Worm (Caenorhabditis elegans): Measurements from ENCODE around the gene nhr-133.

The nhr-133 gene

ce11 chrV:2216927-2217326 is 5.0 kb upstream of the nhr-133 start:
- TF ChIP-seq ceh-9 (tag; optimal IDR thresholded peaks at IDR 0.05), result no peak
- TF ChIP-seq ceh-45 (GFP tag; IDR thresholded peaks at IDR 0.05), result no peak
- no peak for TF ChIP-seq pros-1 (tag; optimal IDR thresholded peaks at IDR 0.05)
- TF ChIP-seq ceh-2 (tag; optimal IDR thresholded peaks at IDR 0.05), result no peak
- TF ChIP-seq nhr-11 (tag; optimal IDR thresholded peaks at IDR 0.05), result no peak
- TF ChIP-seq ttx-3 (tag; optimal IDR thresholded peaks at IDR 0.05), result no peak
- no peak for TF ChIP-seq nfya-1 (tag; optimal IDR thresholded peaks at IDR 0.05)
- TF ChIP-seq tbx-7 (tag; optimal IDR thresholded peaks at IDR 0.05), result no peak
- TF ChIP-seq hlh-8 (tag; optimal IDR thresholded peaks at IDR 0.05), result no peak
- TF ChIP-seq ahr-1 (tag; optimal IDR thresholded peaks at IDR 0.05), result no peak
- no peak for TF ChIP-seq pha-4 (tag; optimal IDR thresholded peaks at IDR 0.05)
- no peak for TF ChIP-seq ceh-24 (tag; optimal IDR thresholded peaks at IDR 0.05)
- TF ChIP-seq pax-1 (tag; optimal IDR thresholded peaks at IDR 0.05), result no peak

DNA sequence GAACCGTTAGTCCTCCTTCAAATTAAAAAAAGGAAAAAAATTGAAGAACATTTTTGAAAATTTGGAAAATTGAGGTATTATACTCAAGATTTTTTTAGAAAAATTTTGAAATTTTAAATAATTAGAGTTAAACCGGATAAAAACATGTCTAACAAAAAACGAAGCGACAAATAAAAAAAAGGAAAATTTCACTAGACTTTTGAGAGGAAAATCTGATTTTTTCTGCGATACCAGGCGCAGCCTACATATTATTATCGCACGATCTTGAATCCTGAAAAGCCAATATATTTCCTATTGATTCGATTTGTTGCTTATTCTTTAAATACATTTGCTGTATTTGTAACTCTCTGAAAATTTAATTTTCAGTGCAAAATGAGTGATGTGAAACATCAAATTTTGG is 3.4 kb upstream of the nhr-133 start, which contains the start of gene nstp-8:
Gene nstp-8 (plus strand): TSS at position 301 of the 400 bp plus-strand sequence.
- TF ChIP-seq pha-2 (tag; optimal IDR thresholded peaks at IDR 0.05) (no peak), ttx-3 (tag; optimal IDR thresholded peaks at IDR 0.05) (no peak), ahr-1 (tag; optimal IDR thresholded peaks at IDR 0.05) (no peak), zip-5 (tag; optimal IDR thresholded peaks at IDR 0.05) (no peak), ref-2 (tag; optimal IDR thresholded peaks at IDR 0.05) (no peak), nhr-232 (tag; optimal IDR thresholded peaks at IDR 0.05) (no peak), nfya-1 (tag; optimal IDR thresholded peaks at IDR 0.05) (no peak), lin-11 (tag; optimal IDR thresholded peaks at IDR 0.05) (no peak)

- TF ChIP-seq gmeb-2 (tag; optimal IDR thresholded peaks at IDR 0.05), result no peak
These were observed 2.6 kb upstream of the nhr-133 start, which contains the start of gene nhr-184 for ce11 chrV:2214428-2215038. TSS of gene nhr-184 (minus strand) at chrV:2214478.

DNA sequence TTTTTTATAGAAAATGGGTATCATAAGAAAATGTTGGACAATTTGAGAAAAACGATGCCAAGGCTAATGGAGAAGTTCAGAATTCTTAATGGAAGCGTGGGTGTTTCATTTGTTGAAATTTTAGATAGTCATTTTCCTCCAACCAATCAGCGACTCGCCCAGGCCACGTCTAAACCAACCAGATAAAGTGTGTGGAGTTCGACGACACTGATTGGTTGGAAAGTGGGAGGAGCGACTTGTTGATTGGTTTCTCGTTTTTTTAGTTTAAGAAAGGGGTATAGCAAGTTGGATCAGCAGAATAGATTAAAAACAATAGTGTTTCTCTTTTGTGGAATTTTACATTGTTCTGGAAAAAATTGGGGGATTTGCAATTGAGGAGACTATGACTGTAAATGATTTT is 4.4 kb downstream of the nhr-133 start:
- TF ChIP-seq ceh-22 (tag; optimal IDR thresholded peaks at IDR 0.05) (no peak), nfya-1 (tag; optimal IDR thresholded peaks at IDR 0.05) (peak; percentile 92), ceh-6 (GFP tag; optimal IDR thresholded peaks at IDR 0.05) (no peak), dmd-4 (tag; optimal IDR thresholded peaks at IDR 0.05; ENCODE audit: borderline replicate concordance) (no peak)

DNA sequence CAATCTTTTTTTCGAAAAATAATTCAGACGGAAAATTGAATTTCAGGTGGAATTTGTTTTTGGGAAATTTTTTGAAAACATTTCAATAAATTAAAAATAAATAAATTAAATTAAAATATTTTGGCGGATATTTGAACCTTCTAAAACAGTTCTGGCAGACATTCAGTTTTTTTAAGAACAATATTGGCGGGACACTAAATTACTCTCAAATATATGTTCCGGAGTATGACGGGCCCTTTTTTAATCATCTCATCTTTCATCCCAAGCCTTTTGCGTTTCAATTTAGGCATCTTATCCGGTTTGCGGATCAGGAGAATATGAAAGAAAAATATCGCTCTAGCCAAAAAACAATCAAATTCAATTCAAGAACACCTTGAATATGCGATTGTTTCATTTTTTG is 5.1 kb downstream of the nhr-133 start, which contains the start of gene svh-11:
Gene svh-11 (plus strand): TSS at position 301 of the 400 bp plus-strand sequence.
- no peak for TF ChIP-seq Y22D7AL.16 (tag; optimal IDR thresholded peaks at IDR 0.05)
- no peak for TF ChIP-seq dmd-4 (tag; optimal IDR thresholded peaks at IDR 0.05; ENCODE audit: borderline replicate concordance)
- TF ChIP-seq unc-3 (GFP tag; conservative IDR thresholded peaks at IDR 0.05), result no peak
- TF ChIP-seq unc-3 (tag; optimal IDR thresholded peaks at IDR 0.05), result no peak
- TF ChIP-seq zip-5 (tag; optimal IDR thresholded peaks at IDR 0.05), result no peak
- TF ChIP-seq unc-42 (tag; optimal IDR thresholded peaks at IDR 0.05), result no peak
- no peak for TF ChIP-seq pat-9 (tag; optimal IDR thresholded peaks at IDR 0.05)
- no peak for TF ChIP-seq rnt-1 (tag; optimal IDR thresholded peaks at IDR 0.05)
- no peak for TF ChIP-seq ceh-31 (tag; optimal IDR thresholded peaks at IDR 0.05)
- no peak for TF ChIP-seq ceh-34 (tag; optimal IDR thresholded peaks at IDR 0.05)
- no peak for TF ChIP-seq ceh-30 (tag; optimal IDR thresholded peaks at IDR 0.05)
- TF ChIP-seq ztf-16 (tag; optimal IDR thresholded peaks at IDR 0.05), result no peak
- TF ChIP-seq tbx-2 (tag; optimal IDR thresholded peaks at IDR 0.05), result no peak
- no peak for TF ChIP-seq nhr-232 (tag; optimal IDR thresholded peaks at IDR 0.05)
- TF ChIP-seq hlh-13 (GFP tag; optimal IDR thresholded peaks at IDR 0.05), result no peak
- no peak for TF ChIP-seq unc-55 (GFP tag; optimal IDR thresholded peaks at IDR 0.05)
- TF ChIP-seq ceh-22 (tag; optimal IDR thresholded peaks at IDR 0.05), result no peak
- no peak for TF ChIP-seq fax-1 (tag; optimal IDR thresholded peaks at IDR 0.05)
- no peak for TF ChIP-seq pqm-1 (tag; optimal IDR thresholded peaks at IDR 0.05)
